Worm (Caenorhabditis elegans) whole organism, L4 larva: ENCODE data around the gene C33F10.4.

Source experiments
- ZK546.5 ChIP-seq, 2 experiments: sonication (generic microtip); optimal IDR thresholded peaks; 2 replicates each; lab custom pipeline; 2017; ENCODE audit warnings: missing biosample characterization in 2 of 2, missing genetic modification characterization in 2 of 2
- ama-1 ChIP-seq: fragments of 150-350 bp; optimal IDR thresholded peaks from 2 replicates; lab custom pipeline; 2014; ENCODE audit warnings: inconsistent platforms, mixed read lengths
- dmd-8 ChIP-seq: fragments of 200-800 bp; sonication (Bioruptor generic); IDR thresholded peaks from 2 replicates; pipeline ENCODE4 v1.3.6; 2022; ENCODE audit warnings: missing genetic modification characterization, missing compliant biosample characterization
- fos-1 ChIP-seq: fragments of 150-350 bp; optimal IDR thresholded peaks from 2 replicates; lab custom pipeline; 2014; ENCODE audit warnings: missing biosample characterization, missing genetic modification characterization
- jun-1 ChIP-seq: fragments of 150-350 bp; optimal IDR thresholded peaks from 2 replicates; lab custom pipeline; 2014; ENCODE audit warnings: missing biosample characterization, missing genetic modification reagents, missing genetic modification characterization
- lin-1 ChIP-seq: fragments of 200-800 bp; sonication (Bioruptor generic); IDR thresholded peaks from 2 replicates; pipeline ENCODE4 v1.3.6; 2022; ENCODE audit warnings: missing genetic modification reagents, missing genetic modification characterization, missing compliant biosample characterization
- lin-38 ChIP-seq: fragments of 200-800 bp; sonication (Bioruptor generic); IDR thresholded peaks from 2 replicates; pipeline ENCODE4 v1.3.6; 2022; ENCODE audit warnings: missing genetic modification reagents, missing genetic modification characterization, missing compliant biosample characterization
- mep-1 ChIP-seq: fragments of 150-350 bp; sonication (generic microtip); optimal IDR thresholded peaks from 3 replicates; lab custom pipeline; 2014; ENCODE audit warnings: missing biosample characterization, missing genetic modification characterization
- nhr-28 ChIP-seq: fragments of 150-350 bp; optimal IDR thresholded peaks from 2 replicates; lab custom pipeline; 2014; ENCODE audit warnings: missing biosample characterization, missing genetic modification characterization
- nhr-41 ChIP-seq: fragments of 200-800 bp; sonication (Bioruptor generic); IDR thresholded peaks from 2 replicates; pipeline ENCODE4 v1.3.6; 2022; ENCODE audit warnings: missing genetic modification reagents, missing genetic modification characterization, missing compliant biosample characterization
- pqm-1 ChIP-seq: sonication (generic microtip); optimal IDR thresholded peaks from 2 replicates; lab custom pipeline; 2017; ENCODE audit warnings: missing biosample characterization, missing genetic modification characterization
- rbr-2 ChIP-seq: sonication (generic microtip); optimal IDR thresholded peaks from 2 replicates; lab custom pipeline; 2016; ENCODE audit warnings: missing genotype, missing genetic modification characterization, missing compliant biosample characterization
- saeg-2 ChIP-seq: fragments of 200-800 bp; sonication (Bioruptor generic); IDR thresholded peaks from 2 replicates; pipeline ENCODE4 v1.3.6; 2022; ENCODE audit warnings: missing genetic modification reagents, missing genetic modification characterization, missing compliant biosample characterization
- unc-62 ChIP-seq, 3 experiments: fragments of 150-350 bp in 1 of 3; sonication (generic microtip); optimal IDR thresholded peaks in 2 of 3; peaks in 1 of 3; 1 replicate in 1 of 3; 2 replicates in 2 of 3; lab custom pipeline; 2014 to 2017; ENCODE audit warnings: missing biosample characterization in 3 of 3, missing genetic modification characterization in 3 of 3, missing genetic modification reagents in 3 of 3, missing genotype in 1 of 3

DNA sequence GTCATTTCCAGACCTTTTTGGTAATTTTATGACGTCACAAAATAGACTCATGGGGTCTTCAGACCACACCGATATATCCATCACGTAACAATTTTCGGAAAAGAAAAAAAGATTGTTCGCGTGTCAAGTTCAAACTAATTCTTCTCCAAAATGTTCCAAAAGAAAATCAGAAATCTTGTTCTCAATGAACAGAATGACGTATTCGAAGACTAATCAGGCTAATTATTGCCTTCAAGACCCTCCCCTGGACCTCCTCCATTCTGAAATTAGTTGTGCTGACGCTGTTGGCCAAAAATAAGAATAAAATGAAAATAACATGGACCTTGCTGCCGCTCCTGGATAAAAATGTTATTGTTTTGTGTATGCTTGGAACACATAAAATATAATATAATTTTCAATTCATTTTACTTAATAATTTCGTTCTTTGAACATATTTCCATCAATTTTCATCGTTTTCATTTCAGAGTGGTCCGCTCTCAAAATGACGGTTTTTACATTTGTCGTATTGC lies 5.7 kb upstream of the C33F10.4 start, which contains the start of gene F26G1.15:
- no peak for TF ChIP-seq ZK546.5 (tag; optimal IDR thresholded peaks at IDR 0.05; lab: Kevin White, UChicago)
- no peak for TF ChIP-seq nhr-28
- no peak for TF ChIP-seq mep-1 (tag; lab: Kevin White, UChicago)
- TF ChIP-seq pqm-1 (tag; lab: Kevin White, UChicago): no peak
- TF ChIP-seq dmd-8 (GFP tag; lab: Robert Waterston, UW): no peak
- no peak for TF ChIP-seq saeg-2 (GFP tag; lab: Robert Waterston, UW)
- peak in 1 of 2 experiments; percentile 94 for TF ChIP-seq unc-62 (GFP tag; optimal IDR thresholded peaks at IDR 0.05 in 1 of 2; lab: Kevin White, UChicago)
- TF ChIP-seq unc-62 (tag; optimal IDR thresholded peaks at IDR 0.05; lab: Kevin White, UChicago): no peak
- no peak for TF ChIP-seq fos-1 (tag; lab: Kevin White, UChicago)
- TF ChIP-seq nhr-41 (GFP tag; lab: Robert Waterston, UW): no peak
- TF ChIP-seq lin-38: no peak
- no peak for TF ChIP-seq ama-1 (lab: Kevin White, UChicago)
- TF ChIP-seq jun-1 (tag; lab: Kevin White, UChicago): no peak
- TF ChIP-seq lin-1 (GFP tag; lab: Robert Waterston, UW): no peak
- TF ChIP-seq rbr-2 (tag; lab: Kevin White, UChicago): no peak
